Fruit fly (Drosophila melanogaster) whole organism, embryonic: ENCODE data around the gene CG33258.

Experiments used
- Abd-B ChIP-seq: fragments of 200-800 bp; sonication (Bioruptor generic); optimal IDR thresholded peaks from 2 replicates; lab custom pipeline; 2018; ENCODE audit warnings: missing biosample characterization, mild to moderate bottlenecking, missing genetic modification characterization, moderate library complexity
- C15 ChIP-seq: fragments of 200-800 bp; sonication (Bioruptor generic); IDR thresholded peaks from 3 replicates; pipeline ENCODE4 v1.3.6; 2022; ENCODE audit warnings: missing biosample characterization, missing genetic modification characterization
- CG10959 ChIP-seq: fragments of 200-800 bp; sonication (Bioruptor generic); IDR thresholded peaks from 2 replicates; pipeline ENCODE4 v1.3.6; 2022; ENCODE audit warnings: missing biosample characterization, missing genetic modification characterization
- CG11695 ChIP-seq: fragments of 200-800 bp; sonication (Bioruptor generic); IDR thresholded peaks from 3 replicates; pipeline ENCODE4 v1.3.6; 2022; ENCODE audit warnings: missing biosample characterization, missing genetic modification characterization
- CG12769 ChIP-seq: fragments of 200-800 bp; sonication (Bioruptor generic); optimal IDR thresholded peaks from 2 replicates; lab custom pipeline; 2019; ENCODE audit warnings: missing biosample characterization, mild to moderate bottlenecking, missing genetic modification characterization, moderate library complexity
- CG16863 ChIP-seq: fragments of 200-800 bp; sonication (Bioruptor generic); optimal IDR thresholded peaks from 3 replicates; lab custom pipeline; 2016; ENCODE audit warnings: missing biosample characterization, missing genetic modification characterization
- CG17612 ChIP-seq: fragments of 200-800 bp; sonication (Bioruptor generic); IDR thresholded peaks from 2 replicates; pipeline ENCODE4 v1.3.6; 2022; ENCODE audit warnings: missing biosample characterization, missing genetic modification characterization
- CG2116 ChIP-seq: fragments of 200-800 bp; sonication (Bioruptor generic); optimal IDR thresholded peaks from 3 replicates; lab custom pipeline; 2018; ENCODE audit warnings: missing biosample characterization, mild to moderate bottlenecking, missing genetic modification characterization
- CG2120 ChIP-seq: fragments of 200-800 bp; sonication (Bioruptor generic); optimal IDR thresholded peaks from 3 replicates; lab custom pipeline; 2016; ENCODE audit warnings: missing biosample characterization, missing genetic modification characterization
- CG30431 ChIP-seq: fragments of 200-800 bp; sonication (Bioruptor generic); optimal IDR thresholded peaks from 2 replicates; lab custom pipeline; 2017; ENCODE audit warnings: missing biosample characterization, missing genetic modification characterization
- CG3163 ChIP-seq: fragments of 200-800 bp; sonication (Bioruptor generic); optimal IDR thresholded peaks from 3 replicates; lab custom pipeline; 2016; ENCODE audit warnings: missing biosample characterization, missing genetic modification characterization
- CG4360 ChIP-seq: fragments of 200-800 bp; sonication (Bioruptor generic); IDR thresholded peaks from 2 replicates; pipeline ENCODE4 v1.3.6; 2022; ENCODE audit warnings: missing biosample characterization, missing genetic modification characterization
- CG5953 ChIP-seq: fragments of 200-800 bp; sonication (Bioruptor generic); IDR thresholded peaks from 2 replicates; pipeline ENCODE4 v1.3.6; 2022; ENCODE audit warnings: missing biosample characterization, missing genetic modification characterization
- CG9932 ChIP-seq: fragments of 200-800 bp; sonication (Bioruptor generic); IDR thresholded peaks from 2 replicates; pipeline ENCODE4 v1.3.6; 2022; ENCODE audit warnings: missing biosample characterization, missing genetic modification characterization
- CkIIα-i1 ChIP-seq: fragments of 200-800 bp; sonication (Bioruptor generic); IDR thresholded peaks from 2 replicates; pipeline ENCODE4 v1.3.6; 2022; ENCODE audit warnings: missing biosample characterization, missing genetic modification characterization
- D19A ChIP-seq: fragments of 200-800 bp; optimal IDR thresholded peaks from 3 replicates; lab custom pipeline; 2019; ENCODE audit warnings: missing biosample characterization, mild to moderate bottlenecking, missing genetic modification characterization, moderate library complexity
- Dbx ChIP-seq: fragments of 200-800 bp; sonication (Bioruptor generic); IDR thresholded peaks from 3 replicates; pipeline ENCODE4 v1.3.6; 2022; ENCODE audit warnings: missing biosample characterization, missing genetic modification characterization
- Dp ChIP-seq: fragments of 200-800 bp; sonication (Bioruptor generic); optimal IDR thresholded peaks from 2 replicates; lab custom pipeline; 2018; ENCODE audit warnings: missing biosample characterization, mild to moderate bottlenecking, missing genetic modification characterization, moderate library complexity
- H2.0 ChIP-seq: fragments of 200-800 bp; sonication (Bioruptor generic); IDR thresholded peaks from 2 replicates; pipeline ENCODE4 v1.3.6; 2022; ENCODE audit warnings: missing biosample characterization, missing genetic modification characterization
- HHEX ChIP-seq: fragments of 200-800 bp; sonication (Bioruptor generic); optimal IDR thresholded peaks from 3 replicates; lab custom pipeline; 2017; ENCODE audit warnings: missing biosample characterization, mild to moderate bottlenecking, missing genetic modification characterization, missing genetic modification reagents
- Hey ChIP-seq: fragments of 200-800 bp; sonication (Bioruptor generic); optimal IDR thresholded peaks from 3 replicates; lab custom pipeline; 2018; ENCODE audit warnings: missing biosample characterization, mild to moderate bottlenecking, missing genetic modification characterization
- Max ChIP-seq: fragments of 200-800 bp; sonication (Bioruptor generic); optimal IDR thresholded peaks from 2 replicates; lab custom pipeline; 2016; ENCODE audit warnings: missing biosample characterization, mild to moderate bottlenecking, missing genetic modification characterization
- Med ChIP-seq: fragments of 200-800 bp; sonication (Bioruptor generic); peaks from one replicate; lab custom pipeline; 2016; ENCODE audit warnings: missing biosample characterization, missing genetic modification characterization, mild to moderate bottlenecking, inconsistent platforms, moderate library complexity
- NC2α ChIP-seq: fragments of 200-800 bp; sonication (Bioruptor generic); optimal IDR thresholded peaks from 2 replicates; lab custom pipeline; 2016; ENCODE audit warnings: missing biosample characterization, missing genetic modification characterization
- Nf-YA ChIP-seq: fragments of 200-800 bp; sonication (Bioruptor generic); IDR thresholded peaks from 2 replicates; pipeline ENCODE4 v1.3.6; 2022; ENCODE audit warnings: missing biosample characterization, missing genetic modification characterization
- Nf-YB ChIP-seq: fragments of 200-800 bp; sonication (Bioruptor generic); optimal IDR thresholded peaks from 3 replicates; lab custom pipeline; 2019; ENCODE audit warnings: missing biosample characterization, mild to moderate bottlenecking, missing genetic modification characterization, moderate library complexity
- Nf-YC ChIP-seq: fragments of 200-800 bp; optimal IDR thresholded peaks from 3 replicates; lab custom pipeline; 2019; ENCODE audit warnings: missing biosample characterization, mild to moderate bottlenecking, missing genetic modification characterization, moderate library complexity
- Poxn ChIP-seq: fragments of 200-800 bp; sonication (Bioruptor generic); IDR thresholded peaks from 2 replicates; pipeline ENCODE4 v1.3.6; 2022; ENCODE audit warnings: missing biosample characterization, missing genetic modification characterization
- Sox102F ChIP-seq: fragments of 200-800 bp; sonication (Bioruptor generic); optimal IDR thresholded peaks from 2 replicates; lab custom pipeline; 2018; ENCODE audit warnings: missing biosample characterization, mild to moderate bottlenecking, missing genetic modification characterization, moderate library complexity
- Stat92E ChIP-seq, 3 experiments: fragments of >200 bp in 2 of 3; fragments of 200-800 bp in 1 of 3; sonication (Bioruptor generic) in 1 of 3; optimal IDR thresholded peaks; 2 replicates each; lab custom pipeline; 2017 to 2019; ENCODE audit warnings: missing biosample characterization in 3 of 3, missing genetic modification characterization in 3 of 3, mild to moderate bottlenecking in 1 of 3, moderate library complexity in 1 of 3
- Tbp ChIP-seq: fragments of >200 bp; optimal IDR thresholded peaks from 2 replicates; lab custom pipeline; 2018; ENCODE audit warnings: missing biosample characterization, missing genetic modification characterization
- Trl ChIP-seq, 3 experiments: fragments of >200 bp in 2 of 3; fragments of 200-800 bp in 1 of 3; sonication (Bioruptor generic) in 1 of 3; optimal IDR thresholded peaks; 2 replicates in 1 of 3; 3 replicates in 2 of 3; lab custom pipeline; 2016 to 2017; ENCODE audit warnings: missing biosample characterization in 1 of 3, missing genetic modification characterization in 1 of 3
- ap ChIP-seq: fragments of 200-800 bp; sonication (Bioruptor generic); IDR thresholded peaks from 2 replicates; pipeline ENCODE4 v1.3.6; 2022; ENCODE audit warnings: missing biosample characterization, missing genetic modification characterization
- cato ChIP-seq: fragments of 200-800 bp; sonication (Bioruptor generic); optimal IDR thresholded peaks from 2 replicates; lab custom pipeline; 2016; ENCODE audit warnings: missing biosample characterization, missing genetic modification characterization, borderline replicate concordance
- chm ChIP-seq: fragments of 200-800 bp; sonication (Bioruptor generic); IDR thresholded peaks from 2 replicates; pipeline ENCODE4 v1.3.6; 2022; ENCODE audit warnings: missing biosample characterization, missing genetic modification characterization
- chn ChIP-seq: fragments of 200-800 bp; sonication (Bioruptor generic); optimal IDR thresholded peaks from 2 replicates; lab custom pipeline; 2016; ENCODE audit warnings: missing biosample characterization, missing genetic modification characterization
- danr ChIP-seq: fragments of 200-800 bp; sonication (Bioruptor generic); IDR thresholded peaks from 2 replicates; pipeline ENCODE4 v1.3.6; 2022; ENCODE audit warnings: missing biosample characterization, missing genetic modification characterization
- dati ChIP-seq: fragments of 200-800 bp; sonication (Bioruptor generic); IDR thresholded peaks from 2 replicates; pipeline ENCODE4 v1.3.6; 2022; ENCODE audit warnings: missing biosample characterization, missing genetic modification characterization
- dysf ChIP-seq: fragments of 200-800 bp; sonication (Bioruptor generic); IDR thresholded peaks from 3 replicates; pipeline ENCODE4 v1.3.6; 2022; ENCODE audit warnings: missing biosample characterization, missing genetic modification characterization
- exex ChIP-seq: fragments of 200-800 bp; sonication (Bioruptor generic); optimal IDR thresholded peaks from 4 replicates; lab custom pipeline; 2018; ENCODE audit warnings: missing biosample characterization, mild to moderate bottlenecking, missing genetic modification characterization, moderate library complexity
- gsb-n ChIP-seq: fragments of 200-800 bp; sonication (Bioruptor generic); optimal IDR thresholded peaks from 3 replicates; lab custom pipeline; 2018; ENCODE audit warnings: missing biosample characterization, mild to moderate bottlenecking, missing genetic modification characterization
- hkb ChIP-seq, 2 experiments: fragments of 200-800 bp in 1 of 2; fragments of >200 bp in 1 of 2; sonication (Bioruptor generic) in 1 of 2; IDR thresholded peaks in 1 of 2; optimal IDR thresholded peaks in 1 of 2; 2 replicates each; pipeline versions ENCODE4 v1.3.6 to Lab custom; 2017 to 2022; ENCODE audit warnings: missing biosample characterization in 1 of 2, missing genetic modification characterization in 1 of 2
- pho ChIP-seq: fragments of 200-800 bp; sonication (Bioruptor generic); optimal IDR thresholded peaks from 2 replicates; lab custom pipeline; 2016; ENCODE audit warnings: missing biosample characterization, missing genetic modification characterization
- sug ChIP-seq: fragments of 200-800 bp; optimal IDR thresholded peaks from 2 replicates; lab custom pipeline; 2019; ENCODE audit warnings: missing biosample characterization, mild to moderate bottlenecking, missing genetic modification characterization, moderate library complexity
- usp ChIP-seq: fragments of >200 bp; optimal IDR thresholded peaks from 2 replicates; lab custom pipeline; 2017; ENCODE audit warnings: missing biosample characterization, missing genetic modification characterization
- wdn ChIP-seq: fragments of 200-800 bp; sonication (Bioruptor generic); IDR thresholded peaks from 2 replicates; pipeline ENCODE4 v1.3.6; 2022; ENCODE audit warnings: missing biosample characterization, missing genetic modification characterization
- zen ChIP-seq: fragments of 200-800 bp; sonication (Bioruptor generic); optimal IDR thresholded peaks from 3 replicates; lab custom pipeline; 2018; ENCODE audit warnings: missing biosample characterization, mild to moderate bottlenecking, missing genetic modification characterization, moderate library complexity
- zen2 ChIP-seq: fragments of 200-800 bp; sonication (Bioruptor generic); IDR thresholded peaks from 3 replicates; pipeline ENCODE4 v1.3.6; 2022; ENCODE audit warnings: missing biosample characterization, missing genetic modification characterization; ENCODE audit not compliant: partially characterized antibody

Gene CG33258

DNA sequence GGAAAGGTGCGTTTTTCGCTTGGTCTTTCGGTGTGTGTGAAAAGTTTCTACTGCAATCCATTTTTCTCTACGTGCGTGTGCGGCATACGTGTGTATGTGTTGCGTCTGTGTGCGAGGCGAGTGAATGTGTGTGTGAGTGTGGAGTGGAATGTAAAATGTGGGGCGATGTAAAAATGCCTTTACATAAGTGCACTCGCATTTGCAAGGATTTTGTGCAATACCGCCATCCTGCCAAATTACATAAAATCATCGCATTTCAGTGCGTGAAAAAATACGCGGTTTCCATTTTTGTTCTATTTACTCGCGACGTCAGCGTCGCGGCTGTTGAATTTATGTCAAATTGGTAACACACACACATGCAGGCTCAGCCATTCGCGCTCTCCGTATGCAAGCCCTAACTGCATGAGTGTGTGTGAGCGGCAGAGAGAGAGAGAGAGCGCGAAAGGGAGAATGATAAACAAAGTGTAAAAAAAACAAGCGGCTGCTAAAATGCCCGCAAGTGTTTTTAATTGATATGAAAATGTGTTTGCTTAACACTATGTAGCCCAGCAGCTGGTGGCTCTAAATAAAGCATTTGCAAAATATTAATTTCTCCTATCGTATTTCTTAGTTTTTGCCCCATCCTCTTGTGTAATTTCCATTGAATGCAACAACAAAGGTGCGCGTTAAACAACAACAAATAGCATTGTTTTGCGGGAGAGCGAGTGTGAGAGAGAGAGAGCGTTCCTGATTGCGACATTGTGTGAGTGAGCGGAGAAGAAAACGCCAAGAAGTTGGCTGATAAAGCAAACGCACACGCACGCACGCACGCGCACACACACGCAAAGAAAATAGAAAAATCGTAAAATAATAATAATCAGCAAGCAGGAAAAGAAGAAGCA lies 30.0 kb upstream of the CG33258 start (continued):
- TF ChIP-seq zen = no peak
- peak in 1 of 3 experiments; percentile 91 for TF ChIP-seq Stat92E (GFP tag; optimal IDR thresholded peaks at IDR 0.05; lab: Kevin White, UChicago)
- TF ChIP-seq Tbp = no peak
- no peak for TF ChIP-seq CG3163 (GFP tag; lab: Kevin White, UChicago)
- no peak for TF ChIP-seq CkIIα-i1 (GFP tag; lab: Robert Waterston, UW)
- peak; percentile 13 for TF ChIP-seq Nf-YC (tag; lab: Kevin White, UChicago)
- TF ChIP-seq chn (GFP tag; lab: Kevin White, UChicago) = no peak
- peak; percentile 2 for TF ChIP-seq Max (GFP tag; lab: Kevin White, UChicago)
- TF ChIP-seq Trl (optimal IDR thresholded peaks at IDR 0.05; lab: Kevin White, UChicago) = peak; percentile 88 to 99
- TF ChIP-seq Trl (GFP tag; optimal IDR thresholded peaks at IDR 0.05; lab: Kevin White, UChicago) = peak; percentile 37
- no peak for TF ChIP-seq Nf-YB (GFP tag; lab: Kevin White, UChicago)
- TF ChIP-seq Nf-YA (GFP tag; lab: Robert Waterston, UW) = no peak
- TF ChIP-seq pho (GFP tag; lab: Kevin White, UChicago) = no peak
- peak; percentile 16 for TF ChIP-seq sug
- no peak for TF ChIP-seq wdn (GFP tag; lab: Robert Waterston, UW)
- TF ChIP-seq cato (GFP tag; lab: Kevin White, UChicago) = no peak
- TF ChIP-seq hkb (optimal IDR thresholded peaks at IDR 0.05; lab: Kevin White, UChicago) = no peak
- TF ChIP-seq hkb (GFP tag; IDR thresholded peaks at IDR 0.05; lab: Robert Waterston, UW) = 0 out of 2 replicates have a peak, but pooled peaks have one; percentile 4
- TF ChIP-seq CG12769 (tag; lab: Kevin White, UChicago) = no peak
- TF ChIP-seq gsb-n (tag; lab: Kevin White, UChicago) = no peak
- no peak for TF ChIP-seq Dp (GFP tag; lab: Kevin White, UChicago)
- peak; percentile 20 for TF ChIP-seq Sox102F
- TF ChIP-seq Med = peak; percentile 77
- no peak for TF ChIP-seq CG10959 (GFP tag; lab: Robert Waterston, UW)
- no peak for TF ChIP-seq dysf
- no peak for TF ChIP-seq Hey (tag; lab: Kevin White, UChicago)
- TF ChIP-seq CG4360 (GFP tag; lab: Robert Waterston, UW) = peak; percentile 89

DNA sequence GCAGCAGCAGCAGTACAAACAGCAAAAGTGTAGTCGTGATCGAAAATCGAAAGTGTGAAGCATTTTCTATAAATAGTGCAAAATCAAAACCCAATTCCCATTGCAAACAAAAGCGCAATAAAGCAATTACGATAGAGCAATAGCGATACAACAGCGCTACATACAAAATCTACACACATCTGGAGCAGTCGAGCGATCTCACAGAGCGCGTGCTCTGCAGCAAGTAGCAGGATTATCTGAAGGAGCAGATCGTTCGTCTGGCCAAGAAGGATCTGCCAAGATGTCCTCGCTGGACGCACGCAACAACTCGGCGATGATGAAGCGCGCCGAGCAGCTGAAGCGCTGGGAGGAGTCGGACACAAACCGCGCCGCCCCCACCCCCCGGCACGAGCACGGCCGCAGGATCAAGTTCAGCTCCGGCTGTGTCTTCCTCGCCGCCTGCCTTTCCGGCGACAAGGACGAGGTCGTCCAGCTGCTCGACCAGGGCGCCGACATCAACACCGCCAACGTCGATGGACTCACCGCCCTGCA lies 29.3 kb upstream of the CG33258 start:
- TF ChIP-seq HHEX (GFP tag; lab: Kevin White, UChicago) (no peak), CG11695 (GFP tag; lab: Robert Waterston, UW) (0 out of 3 replicates have a peak, but pooled peaks have one; percentile 6), Dbx (GFP tag; lab: Robert Waterston, UW) (0 out of 3 replicates have a peak, but pooled peaks have one; percentile 9), chm (GFP tag; lab: Robert Waterston, UW) (0 out of 2 replicates have a peak, but pooled peaks have one; percentile 17), C15 (GFP tag; lab: Robert Waterston, UW) (no peak), D19A (tag; lab: Kevin White, UChicago) (no peak), usp (GFP tag; lab: Kevin White, UChicago) (no peak), NC2α (GFP tag; lab: Kevin White, UChicago) (no peak), zen2 (no peak), Abd-B (no peak), CG30431 (GFP tag; lab: Kevin White, UChicago) (no peak), CG2116 (no peak), cato (GFP tag; lab: Kevin White, UChicago) (no peak), Poxn (GFP tag; lab: Robert Waterston, UW) (no peak), H2.0 (GFP tag; lab: Robert Waterston, UW) (no peak), CG9932 (GFP tag; lab: Robert Waterston, UW) (peak; percentile 15; the same call in 1 of the 2 replicates), CG16863 (GFP tag; lab: Kevin White, UChicago) (no peak), ap (GFP tag; lab: Robert Waterston, UW) (no peak), CG2120 (no peak), dati (no peak), CG5953 (no peak), CG17612 (GFP tag; lab: Robert Waterston, UW) (no peak), CG4360 (GFP tag; lab: Robert Waterston, UW) (peak; percentile 12; the same call in 1 of the 2 replicates), danr (GFP tag; lab: Robert Waterston, UW) (no peak), exex (tag; lab: Kevin White, UChicago) (peak; percentile 56)
